Worm (Caenorhabditis elegans): Measurements from ENCODE around the gene Y94H6A.5.

- TF ChIP-seq ref-1 (GFP tag; conservative IDR thresholded peaks at IDR 0.05) = no peak
- no peak for TF ChIP-seq klf-2 (GFP tag; conservative IDR thresholded peaks at IDR 0.05)
- TF ChIP-seq ztf-29 (GFP tag; IDR thresholded peaks at IDR 0.05) = no peak
- TF ChIP-seq T22C8.4 (GFP tag; IDR thresholded peaks at IDR 0.05) = no peak
- TF ChIP-seq ztf-23 (GFP tag; IDR thresholded peaks at IDR 0.05) = no peak
Measured at ce11 chrIV:2734675-2735074, 30.9 kb upstream of the Y94H6A.5 start.

Measured in whole organism, midembryonic.